Fruit fly (Drosophila melanogaster): Measurements from ENCODE around the gene rhea.

Gene rhea

DNA sequence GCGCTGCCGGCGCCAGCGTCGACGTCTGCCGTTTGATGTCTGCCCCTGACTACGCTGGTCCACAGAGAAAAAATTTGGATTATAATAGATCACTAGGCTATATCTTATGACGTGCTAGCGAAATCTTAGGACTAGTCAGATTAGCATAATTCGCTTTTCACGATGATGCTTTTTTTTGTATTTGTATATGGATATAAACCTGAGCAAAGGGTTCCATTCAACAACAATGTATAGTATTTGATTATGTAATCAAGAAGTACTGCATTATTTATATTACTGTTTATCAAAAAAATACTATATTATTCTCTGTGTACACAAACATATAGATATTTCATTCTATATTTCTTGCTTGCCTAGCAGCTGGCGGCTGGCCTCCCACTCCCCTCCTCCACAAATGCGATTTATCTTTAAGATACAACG is 2.3 kb downstream of the rhea start (continued):
- TF ChIP-seq CG6276 (GFP tag; optimal IDR thresholded peaks at IDR 0.05) (peak; percentile 43), CG10631 (GFP tag; optimal IDR thresholded peaks at IDR 0.05) (peak; percentile 63), CG3032 (tag; optimal IDR thresholded peaks at IDR 0.05) (peak; percentile 43), CG16779 (tag; optimal IDR thresholded peaks at IDR 0.05) (no peak), spab (GFP tag; optimal IDR thresholded peaks at IDR 0.05) (peak; percentile 3), Met (GFP tag; optimal IDR thresholded peaks at IDR 0.05) (peak; percentile 35), Gug (GFP tag; IDR thresholded peaks at IDR 0.05) (peak; percentile 67), CG6792 (GFP tag; optimal IDR thresholded peaks at IDR 0.05) (peak; percentile 34), Sox102F (GFP tag; optimal IDR thresholded peaks at IDR 0.05) (no peak), cyc (GFP tag; optimal IDR thresholded peaks at IDR 0.05) (peak; percentile 0), Sox14 (GFP tag; optimal IDR thresholded peaks at IDR 0.05) (peak; percentile 33)

DNA sequence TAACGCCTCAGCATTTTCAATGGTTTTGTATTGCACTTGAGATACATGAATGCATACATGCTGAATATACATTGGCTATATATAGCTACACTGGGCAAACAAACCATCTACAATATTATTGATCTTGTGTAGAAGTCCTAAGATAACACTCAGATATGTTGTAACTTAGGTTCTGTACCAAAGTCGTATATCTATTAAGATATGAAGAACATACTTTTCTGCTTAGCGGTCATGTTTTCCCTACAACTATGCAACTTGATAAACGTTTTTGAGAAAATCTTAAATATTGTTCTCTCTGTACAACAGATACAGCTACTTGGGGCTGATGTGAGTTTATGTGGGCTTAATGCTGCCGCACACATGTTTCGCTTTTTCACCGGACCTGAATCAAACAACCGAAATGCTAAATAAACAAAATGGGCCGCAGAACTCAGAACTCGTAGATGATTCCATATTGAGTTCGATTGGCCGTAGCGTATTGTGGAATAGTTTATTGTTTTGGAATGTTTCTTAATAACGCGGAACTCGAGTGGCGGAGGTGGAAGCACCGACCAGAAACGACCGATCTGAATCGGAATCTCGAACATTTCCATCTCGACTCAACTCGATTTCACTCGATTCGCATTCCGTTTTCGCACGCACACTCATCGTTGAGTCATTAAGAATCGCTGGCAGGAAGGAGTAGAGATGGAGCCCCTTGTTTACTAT is 4.5 kb downstream of the rhea start:
- TF ChIP-seq salr (GFP tag; optimal IDR thresholded peaks at IDR 0.05) (peak; percentile 10 to 45), CG6854 (GFP tag; optimal IDR thresholded peaks at IDR 0.05) (no peak), net (GFP tag; optimal IDR thresholded peaks at IDR 0.05) (peak; percentile 45), fd85E (GFP tag; optimal IDR thresholded peaks at IDR 0.05) (no peak), CG34406 (GFP tag; optimal IDR thresholded peaks at IDR 0.05) (peak; percentile 20), CG9139 (GFP tag; optimal IDR thresholded peaks at IDR 0.05) (no peak), Hr38 (GFP tag; optimal IDR thresholded peaks at IDR 0.05) (no peak), CG3032 (tag; optimal IDR thresholded peaks at IDR 0.05) (peak; percentile 61), CG32006 (GFP tag; optimal IDR thresholded peaks at IDR 0.05) (peak; percentile 58), eg (GFP tag; IDR thresholded peaks at IDR 0.05) (peak; percentile 66; the same call in 2 of the 3 replicates), ss (GFP tag; optimal IDR thresholded peaks at IDR 0.05) (peak in 1 of 2 experiments; percentile 62), topi (GFP tag; optimal IDR thresholded peaks at IDR 0.05) (no peak), Hr4 (GFP tag; optimal IDR thresholded peaks at IDR 0.05) (peak; percentile 53), Eip78C (GFP tag) (peak; percentile 91), Lpt (GFP tag; optimal IDR thresholded peaks at IDR 0.05) (no peak), esn (GFP tag; optimal IDR thresholded peaks at IDR 0.05) (peak; percentile 26), CG6808 (GFP tag; optimal IDR thresholded peaks at IDR 0.05) (peak; percentile 63), achi (GFP tag; optimal IDR thresholded peaks at IDR 0.05) (peak; percentile 40), CG11294 (GFP tag; IDR thresholded peaks at IDR 0.05) (0 out of 2 replicates have a peak, but pooled peaks have one; percentile 37), CG16779 (tag; optimal IDR thresholded peaks at IDR 0.05) (peak; percentile 23), CG7368 (GFP tag; optimal IDR thresholded peaks at IDR 0.05) (peak; percentile 29), Sox14 (GFP tag; optimal IDR thresholded peaks at IDR 0.05) (peak; percentile 47), Ets96B (tag; optimal IDR thresholded peaks at IDR 0.05) (peak; percentile 62), CG10631 (GFP tag; optimal IDR thresholded peaks at IDR 0.05) (peak; percentile 45), acj6 (GFP tag; optimal IDR thresholded peaks at IDR 0.05) (peak; percentile 48), Met (GFP tag; optimal IDR thresholded peaks at IDR 0.05) (peak; percentile 16), Gug (GFP tag; IDR thresholded peaks at IDR 0.05) (0 out of 2 replicates have a peak, but pooled peaks have one; percentile 60), CG6163 (GFP tag; IDR thresholded peaks at IDR 0.05) (peak; percentile 75), dac (GFP tag; optimal IDR thresholded peaks at IDR 0.05) (peak; percentile 17), lz (GFP tag; optimal IDR thresholded peaks at IDR 0.05) (no peak), CG31627 (GFP tag; optimal IDR thresholded peaks at IDR 0.05) (no peak), CG4318 (GFP tag; optimal IDR thresholded peaks at IDR 0.05) (no peak), CG8632 (GFP tag; optimal IDR thresholded peaks at IDR 0.05) (no peak), CG15336 (GFP tag; IDR thresholded peaks at IDR 0.05) (peak; percentile 80), vri (GFP tag; optimal IDR thresholded peaks at IDR 0.05) (no peak), Hr39 (GFP tag; optimal IDR thresholded peaks at IDR 0.05) (no peak), dsx (GFP tag; optimal IDR thresholded peaks at IDR 0.05; ENCODE audit: poor library complexity, severe bottlenecking) (peak; percentile 42), OdsH (GFP tag; optimal IDR thresholded peaks at IDR 0.05) (peak; percentile 38), CG8319 (GFP tag; optimal IDR thresholded peaks at IDR 0.05) (no peak), Ets21C (GFP tag; optimal IDR thresholded peaks at IDR 0.05) (no peak), Blimp-1 (GFP tag; optimal IDR thresholded peaks at IDR 0.05) (no peak), CG1621 (tag; optimal IDR thresholded peaks at IDR 0.05) (peak; percentile 31), Sox15 (GFP tag; optimal IDR thresholded peaks at IDR 0.05) (no peak)
